Fruit fly (Drosophila melanogaster) whole organism, embryonic: ENCODE data around the gene Best2.

ENCODE experiments used
- CG14441 ChIP-seq: fragments of 200-800 bp; sonication (Bioruptor generic); IDR thresholded peaks from 2 replicates; pipeline ENCODE4 v1.3.6; 2022; ENCODE audit warnings: missing biosample characterization, missing genetic modification characterization
- Sin3A ChIP-seq: fragments of >200 bp; optimal IDR thresholded peaks from 2 replicates; lab custom pipeline; 2018
- disco-r ChIP-seq: fragments of 200-800 bp; sonication (Bioruptor generic); optimal IDR thresholded peaks from 2 replicates; lab custom pipeline; 2016; ENCODE audit warnings: missing biosample characterization, missing genetic modification characterization
- ind ChIP-seq: fragments of 200-800 bp; sonication (Bioruptor generic); optimal IDR thresholded peaks from 3 replicates; lab custom pipeline; 2016; ENCODE audit warnings: missing biosample characterization, missing genetic modification characterization
- salm ChIP-seq: fragments of 200-800 bp; sonication (Bioruptor generic); optimal IDR thresholded peaks from 2 replicates; lab custom pipeline; 2018; ENCODE audit warnings: missing biosample characterization, mild to moderate bottlenecking, missing genetic modification characterization
- tx ChIP-seq: fragments of 200-800 bp; sonication (Bioruptor generic); optimal IDR thresholded peaks from 2 replicates; lab custom pipeline; 2016; ENCODE audit warnings: missing biosample characterization, missing genetic modification characterization

DNA sequence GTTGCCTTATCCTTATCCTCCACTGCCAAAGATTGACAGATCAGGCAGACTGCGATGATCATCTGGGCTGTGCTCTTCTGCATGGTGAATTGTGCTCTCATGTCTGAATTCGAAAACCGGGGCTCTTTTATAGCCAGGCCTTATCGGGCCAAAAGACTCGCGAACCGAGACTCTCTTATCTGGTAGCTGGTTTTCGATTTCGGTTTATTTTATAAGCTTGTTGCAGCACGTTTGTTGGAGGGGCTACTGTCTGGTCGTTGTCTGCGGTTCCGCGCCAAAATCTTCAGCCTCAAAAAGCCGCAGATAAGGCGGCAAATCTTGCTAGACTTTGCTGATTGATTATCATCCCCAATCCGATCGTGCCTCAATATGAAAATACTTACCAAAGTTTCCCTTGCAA lies 2.2 kb upstream of the Best2 start, which contains the start of gene CG10163:
- TF ChIP-seq ind (GFP tag; lab: Kevin White, UChicago), result no peak
- no peak for TF ChIP-seq disco-r (GFP tag; lab: Kevin White, UChicago)
- no peak for TF ChIP-seq Sin3A (lab: Kevin White, UChicago)
- no peak for TF ChIP-seq tx (GFP tag; lab: Kevin White, UChicago)
- TF ChIP-seq CG14441, result no peak
- no peak for TF ChIP-seq salm (tag; lab: Kevin White, UChicago)
